Worm (Caenorhabditis elegans) whole organism, L2 larva: ENCODE measurements around the gene lin-29.

Experiments used
- F13H6.1 ChIP-seq: sonication (generic microtip); optimal IDR thresholded peaks from 2 replicates; lab custom pipeline; 2016; ENCODE audit warnings: missing genetic modification characterization, missing compliant biosample characterization
- R02D3.7 ChIP-seq: fragments of 150-350 bp; optimal IDR thresholded peaks from 2 replicates; lab custom pipeline; 2014; ENCODE audit warnings: missing biosample characterization, missing genetic modification characterization
- Y55F3AM.14 ChIP-seq: fragments of 200-800 bp; sonication (Bioruptor generic); optimal IDR thresholded peaks from 2 replicates; lab custom pipeline; 2018; ENCODE audit warnings: mild to moderate bottlenecking, missing genetic modification characterization, missing compliant biosample characterization
- lin-39 ChIP-seq: fragments of 150-350 bp; optimal IDR thresholded peaks from 2 replicates; lab custom pipeline; 2014; ENCODE audit warnings: missing biosample characterization, missing genetic modification reagents, missing genetic modification characterization
- mab-5 ChIP-seq: fragments of 150-350 bp; optimal IDR thresholded peaks from 2 replicates; lab custom pipeline; 2014; ENCODE audit warnings: missing biosample characterization, missing genetic modification characterization
- nhr-21 ChIP-seq: fragments of 150-350 bp; optimal IDR thresholded peaks from 2 replicates; lab custom pipeline; 2014; ENCODE audit warnings: missing biosample characterization, missing genetic modification characterization
- nhr-237 ChIP-seq: fragments of 150-350 bp; optimal IDR thresholded peaks from 2 replicates; lab custom pipeline; 2014; ENCODE audit warnings: missing biosample characterization, missing genetic modification characterization
- nhr-77 ChIP-seq: fragments of 150-350 bp; optimal IDR thresholded peaks from 2 replicates; lab custom pipeline; 2014; ENCODE audit warnings: missing biosample characterization, missing genetic modification characterization
- snpc-4 ChIP-seq: fragments of 150-350 bp; optimal IDR thresholded peaks from 2 replicates; lab custom pipeline; 2014; ENCODE audit warnings: missing biosample characterization, missing genetic modification characterization

DNA sequence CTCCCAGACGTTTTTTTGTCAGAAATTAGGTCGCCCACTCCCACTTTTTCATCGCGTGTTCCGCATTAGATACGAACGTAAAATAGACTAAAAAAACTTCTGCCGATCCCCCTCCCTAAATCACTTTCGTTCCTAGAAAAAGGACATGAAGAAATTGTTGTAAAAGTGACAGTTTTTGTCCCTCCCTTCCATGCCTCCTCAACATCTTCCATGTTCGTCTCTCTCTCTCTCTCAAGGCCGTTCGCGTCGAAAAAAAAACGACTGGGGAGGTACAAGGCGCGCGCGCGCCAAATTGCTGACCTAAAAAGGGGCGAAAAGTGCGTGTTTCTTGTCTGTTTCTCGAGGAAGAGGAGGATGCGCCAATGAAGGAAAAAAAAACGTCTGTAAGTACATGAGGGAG is 6.4 kb downstream of the lin-29 start:
- TF ChIP-seq lin-39 (tag; lab: Kevin White, UChicago), result no peak
- TF ChIP-seq nhr-77, result no peak
- no peak for TF ChIP-seq mab-5 (tag; lab: Kevin White, UChicago)
- no peak for TF ChIP-seq R02D3.7
- TF ChIP-seq nhr-21 (tag; lab: Kevin White, UChicago), result no peak
- no peak for TF ChIP-seq nhr-237
- TF ChIP-seq snpc-4 (tag; lab: Kevin White, UChicago), result no peak
- TF ChIP-seq F13H6.1 (tag; lab: Kevin White, UChicago), result no peak
- TF ChIP-seq Y55F3AM.14 (GFP tag; lab: Kevin White, UChicago), result no peak
